Worm (Caenorhabditis elegans) whole organism, L4/young adult: ENCODE data around the gene mdf-2.

ENCODE experiments used
- W03F9.2 ChIP-seq: fragments of 150-350 bp; optimal IDR thresholded peaks from 2 replicates; lab custom pipeline; 2014; ENCODE audit warnings: missing biosample characterization, missing genetic modification characterization
- dao-5 ChIP-seq: sonication (generic microtip); optimal IDR thresholded peaks from 2 replicates; lab custom pipeline; 2016; ENCODE audit warnings: missing genotype, missing genetic modification characterization, moderate library complexity, missing compliant biosample characterization
- him-1 ChIP-seq: sonication (generic microtip); optimal IDR thresholded peaks from 2 replicates; lab custom pipeline; 2016; ENCODE audit warnings: missing genotype, missing genetic modification reagents, missing genetic modification characterization, missing compliant biosample characterization

DNA sequence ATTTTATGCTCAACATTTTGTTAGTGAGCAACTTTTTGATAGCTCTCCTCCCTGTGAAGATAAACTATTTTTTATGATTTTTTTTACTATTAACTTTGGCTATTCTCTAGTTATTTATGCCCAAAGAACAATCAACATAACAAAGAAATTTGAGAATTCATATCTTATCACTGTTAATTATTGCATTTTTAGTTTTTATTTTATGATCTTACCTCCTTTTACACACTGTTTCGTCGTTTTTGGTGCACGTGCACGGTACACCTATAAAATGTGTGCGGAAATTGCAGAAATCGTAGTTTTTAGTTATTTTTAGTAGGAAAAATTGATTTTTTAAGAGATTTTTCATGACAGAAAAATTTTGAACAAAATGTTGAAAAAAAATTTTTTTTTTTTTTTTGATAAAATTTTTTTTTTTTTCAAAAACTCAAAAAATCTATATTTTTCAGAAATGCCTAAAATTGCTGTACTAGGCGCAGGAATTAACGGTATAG is 27.1 kb downstream of the mdf-2 start, which contains the start of gene daao-1:
- TF ChIP-seq W03F9.2 (tag; lab: Kevin White, UChicago), result no peak
- TF ChIP-seq him-1 (tag; lab: Kevin White, UChicago), result no peak
- TF ChIP-seq dao-5 (tag; lab: Kevin White, UChicago), result no peak
